Fruit fly (Drosophila melanogaster) whole organism, embryonic: ENCODE results near the gene Teh1.

Experiments
- Atf3 ChIP-seq: fragments of 200-800 bp; sonication (Bioruptor generic); optimal IDR thresholded peaks from 3 replicates; lab custom pipeline; 2016; ENCODE audit warnings: missing biosample characterization, missing genetic modification characterization
- Atf6 ChIP-seq: fragments of 200-800 bp; sonication (Bioruptor generic); IDR thresholded peaks from 2 replicates; pipeline ENCODE4 v1.3.6; 2022; ENCODE audit warnings: missing biosample characterization, missing genetic modification characterization
- Awh ChIP-seq: fragments of 200-800 bp; sonication (Bioruptor generic); IDR thresholded peaks from 2 replicates; pipeline ENCODE4, ENCODE4 v1.3.6; 2022; ENCODE audit warnings: missing biosample characterization, missing genetic modification characterization
- Blimp-1 ChIP-seq: fragments of 200-800 bp; sonication (Bioruptor generic); optimal IDR thresholded peaks from 3 replicates; lab custom pipeline; 2018; ENCODE audit warnings: missing biosample characterization, missing genetic modification characterization, mild to moderate bottlenecking, moderate library complexity, missing genetic modification reagents
- Bteb2 ChIP-seq: fragments of 200-800 bp; sonication (Bioruptor generic); optimal IDR thresholded peaks from 2 replicates; lab custom pipeline; 2016; ENCODE audit warnings: missing biosample characterization, missing genetic modification characterization
- CG13296 ChIP-seq: fragments of 200-800 bp; sonication (Bioruptor generic); optimal IDR thresholded peaks from 3 replicates; lab custom pipeline; 2018; ENCODE audit warnings: missing biosample characterization, mild to moderate bottlenecking, missing genetic modification characterization
- CG15269 ChIP-seq: fragments of 200-800 bp; sonication (Bioruptor generic); optimal IDR thresholded peaks from 2 replicates; lab custom pipeline; 2018; ENCODE audit warnings: missing biosample characterization, mild to moderate bottlenecking, missing genetic modification characterization, moderate library complexity
- CG15601 ChIP-seq: fragments of 200-800 bp; sonication (Bioruptor generic); optimal IDR thresholded peaks from 3 replicates; lab custom pipeline; 2019; ENCODE audit warnings: missing biosample characterization, mild to moderate bottlenecking, missing genetic modification characterization, moderate library complexity
- CG17328 ChIP-seq: fragments of 200-800 bp; sonication (Bioruptor generic); IDR thresholded peaks from 2 replicates; pipeline ENCODE4 v1.3.6; 2022; ENCODE audit warnings: missing biosample characterization, missing genetic modification characterization
- CG1792 ChIP-seq: fragments of 200-800 bp; sonication (Bioruptor generic); optimal IDR thresholded peaks from 2 replicates; lab custom pipeline; 2016; ENCODE audit warnings: missing biosample characterization, missing genetic modification characterization
- CoRest ChIP-seq: fragments of 200-800 bp; sonication (Bioruptor generic); optimal IDR thresholded peaks from 3 replicates; lab custom pipeline; 2018; ENCODE audit warnings: missing biosample characterization, mild to moderate bottlenecking, missing genetic modification characterization, moderate library complexity
- D ChIP-seq, 2 experiments: fragments of 200-800 bp in 1 of 2; fragments of >200 bp in 1 of 2; sonication (Bioruptor generic) in 1 of 2; optimal IDR thresholded peaks; 2 replicates in 1 of 2; 3 replicates in 1 of 2; lab custom pipeline; 2017; ENCODE audit warnings: mild to moderate bottlenecking in 1 of 2, missing biosample characterization in 1 of 2, missing genetic modification characterization in 1 of 2, missing genetic modification reagents in 1 of 2
- Ets65A ChIP-seq: fragments of 200-800 bp; sonication (Bioruptor generic); peaks from one replicate; lab custom pipeline; 2016; ENCODE audit warnings: missing biosample characterization, missing genetic modification characterization
- Hr39 ChIP-seq: fragments of >200 bp; optimal IDR thresholded peaks from 2 replicates; lab custom pipeline; 2017
- Lpt ChIP-seq: fragments of >200 bp; optimal IDR thresholded peaks from 2 replicates; lab custom pipeline; 2018; ENCODE audit warnings: missing biosample characterization, missing genetic modification characterization
- Med ChIP-seq: fragments of 200-800 bp; sonication (Bioruptor generic); peaks from one replicate; lab custom pipeline; 2016; ENCODE audit warnings: missing biosample characterization, missing genetic modification characterization, mild to moderate bottlenecking, inconsistent platforms, moderate library complexity
- Mrtf ChIP-seq: fragments of 200-800 bp; sonication (Bioruptor generic); IDR thresholded peaks from 3 replicates; pipeline ENCODE4 v1.3.6; 2022; ENCODE audit warnings: missing biosample characterization, missing genetic modification characterization
- Neu2 ChIP-seq: fragments of 200-800 bp; sonication (Bioruptor generic); optimal IDR thresholded peaks from 3 replicates; lab custom pipeline; 2016; ENCODE audit warnings: missing biosample characterization, missing genetic modification characterization, borderline replicate concordance
- Pdp1 ChIP-seq, 2 experiments: fragments of 200-800 bp; sonication (Bioruptor generic); optimal IDR thresholded peaks; 3 replicates each; lab custom pipeline; 2016; ENCODE audit warnings: missing biosample characterization in 2 of 2, missing genetic modification characterization in 2 of 2, mild to moderate bottlenecking in 1 of 2, moderate library complexity in 1 of 2
- Scr ChIP-seq: fragments of 200-800 bp; sonication (Bioruptor generic); IDR thresholded peaks from 2 replicates; pipeline ENCODE4 v1.3.6; 2022; ENCODE audit warnings: missing biosample characterization, missing genetic modification characterization; ENCODE audit not compliant: partially characterized antibody
- abd-A ChIP-seq: fragments of 200-800 bp; sonication (Bioruptor generic); optimal IDR thresholded peaks from 3 replicates; lab custom pipeline; 2019; ENCODE audit warnings: missing biosample characterization, mild to moderate bottlenecking, missing genetic modification characterization, moderate library complexity
- ash1 ChIP-seq: fragments of 200-800 bp; sonication (Bioruptor generic); optimal IDR thresholded peaks from 2 replicates; lab custom pipeline; 2018; ENCODE audit warnings: missing biosample characterization, mild to moderate bottlenecking, missing genetic modification characterization
- bowl ChIP-seq: fragments of 200-800 bp; sonication (Bioruptor generic); IDR thresholded peaks from 2 replicates; pipeline ENCODE4 v1.3.6; 2022; ENCODE audit warnings: missing biosample characterization, missing genetic modification characterization
- chinmo ChIP-seq: fragments of 200-800 bp; sonication (Bioruptor generic); IDR thresholded peaks from 4 replicates; pipeline ENCODE4 v1.3.6; 2022; ENCODE audit warnings: missing biosample characterization, missing genetic modification characterization; ENCODE audit not compliant: partially characterized antibody
- chn ChIP-seq: fragments of 200-800 bp; sonication (Bioruptor generic); optimal IDR thresholded peaks from 2 replicates; lab custom pipeline; 2016; ENCODE audit warnings: missing biosample characterization, missing genetic modification characterization
- ci ChIP-seq: fragments of 200-800 bp; sonication (Bioruptor generic); IDR thresholded peaks from 3 replicates; pipeline ENCODE4 v1.3.6; 2022; ENCODE audit warnings: missing biosample characterization, missing genetic modification characterization
- corto ChIP-seq: fragments of 200-800 bp; sonication (Bioruptor generic); optimal IDR thresholded peaks from 2 replicates; lab custom pipeline; 2016; ENCODE audit warnings: missing biosample characterization, mild to moderate bottlenecking, missing genetic modification characterization, moderate library complexity
- crol ChIP-seq: fragments of 200-800 bp; sonication (Bioruptor generic); IDR thresholded peaks from 2 replicates; pipeline ENCODE4 v1.3.6; 2022; ENCODE audit warnings: missing biosample characterization, missing genetic modification characterization
- disco-r ChIP-seq: fragments of 200-800 bp; sonication (Bioruptor generic); optimal IDR thresholded peaks from 2 replicates; lab custom pipeline; 2016; ENCODE audit warnings: missing biosample characterization, missing genetic modification characterization
- ems ChIP-seq: fragments of 200-800 bp; sonication (Bioruptor generic); optimal IDR thresholded peaks from 3 replicates; lab custom pipeline; 2016; ENCODE audit warnings: missing biosample characterization, missing genetic modification characterization
- grau ChIP-seq: fragments of 200-800 bp; optimal IDR thresholded peaks from 3 replicates; lab custom pipeline; 2019; ENCODE audit warnings: missing biosample characterization, mild to moderate bottlenecking, missing genetic modification characterization, moderate library complexity
- kni ChIP-seq: fragments of 200-800 bp; sonication (Bioruptor generic); optimal IDR thresholded peaks from 3 replicates; lab custom pipeline; 2017; ENCODE audit warnings: mild to moderate bottlenecking, missing biosample characterization, missing genetic modification reagents, missing genetic modification characterization
- maf-S ChIP-seq: fragments of 200-800 bp; sonication (Bioruptor generic); optimal IDR thresholded peaks from 2 replicates; lab custom pipeline; 2016; ENCODE audit warnings: missing biosample characterization, missing genetic modification characterization
- oc ChIP-seq: fragments of 200-800 bp; sonication (Bioruptor generic); optimal IDR thresholded peaks from 2 replicates; lab custom pipeline; 2018; ENCODE audit warnings: missing biosample characterization, mild to moderate bottlenecking, missing genetic modification characterization, moderate library complexity
- pros ChIP-seq: fragments of 200-800 bp; sonication (Bioruptor generic); optimal IDR thresholded peaks from 3 replicates; lab custom pipeline; 2019; ENCODE audit warnings: missing biosample characterization, mild to moderate bottlenecking, missing genetic modification characterization, moderate library complexity
- rib ChIP-seq: fragments of 200-800 bp; sonication (Bioruptor generic); IDR thresholded peaks from 2 replicates; pipeline ENCODE4 v1.3.6; 2022; ENCODE audit warnings: missing biosample characterization, missing genetic modification characterization
- sens ChIP-seq: fragments of 200-800 bp; sonication (Bioruptor generic); peaks from one replicate; lab custom pipeline; 2016; ENCODE audit warnings: missing biosample characterization, missing genetic modification characterization
- tup ChIP-seq: fragments of 200-800 bp; sonication (Bioruptor generic); optimal IDR thresholded peaks from 2 replicates; lab custom pipeline; 2016; ENCODE audit warnings: missing biosample characterization, mild to moderate bottlenecking, missing genetic modification characterization, moderate library complexity
- vnd ChIP-seq: fragments of 200-800 bp; sonication (Bioruptor generic); IDR thresholded peaks from 3 replicates; pipeline ENCODE4 v1.3.6; 2022; ENCODE audit warnings: missing biosample characterization, missing genetic modification characterization; ENCODE audit not compliant: partially characterized antibody
- vvl ChIP-seq: fragments of 200-800 bp; sonication (Bioruptor generic); IDR thresholded peaks from 2 replicates; pipeline ENCODE4 v1.3.6; 2022; ENCODE audit warnings: missing biosample characterization, missing genetic modification characterization
- zen2 ChIP-seq: fragments of 200-800 bp; sonication (Bioruptor generic); IDR thresholded peaks from 3 replicates; pipeline ENCODE4 v1.3.6; 2022; ENCODE audit warnings: missing biosample characterization, missing genetic modification characterization; ENCODE audit not compliant: partially characterized antibody
- zf30C ChIP-seq: fragments of 200-800 bp; sonication (Bioruptor generic); optimal IDR thresholded peaks from 3 replicates; lab custom pipeline; 2018; ENCODE audit warnings: missing biosample characterization, mild to moderate bottlenecking, missing genetic modification characterization

The Teh1 gene

DNA sequence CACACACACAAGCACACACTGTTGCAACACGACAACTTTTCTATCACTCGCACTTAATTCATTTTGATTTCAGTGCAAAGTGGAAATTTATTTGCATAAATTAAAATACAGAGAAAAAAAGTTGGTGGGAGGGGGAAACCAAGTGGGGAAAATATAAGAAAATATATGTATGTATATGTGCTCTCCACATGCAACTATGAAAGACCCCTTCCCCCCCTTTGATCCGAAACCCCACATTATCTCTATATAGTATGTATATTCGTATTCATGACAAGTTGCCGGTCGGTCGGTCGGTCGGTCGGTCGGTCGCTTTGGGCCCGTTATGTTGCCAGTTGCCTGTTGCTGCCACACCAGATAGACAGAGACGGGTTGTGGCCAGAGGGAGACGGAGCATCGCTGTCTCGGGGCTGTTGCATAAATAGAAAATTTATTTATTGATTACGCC, 38.1 kb upstream of the Teh1 start (continued):
- TF ChIP-seq tup = no peak
- no peak for TF ChIP-seq Neu2 (GFP tag; lab: Kevin White, UChicago)

DNA sequence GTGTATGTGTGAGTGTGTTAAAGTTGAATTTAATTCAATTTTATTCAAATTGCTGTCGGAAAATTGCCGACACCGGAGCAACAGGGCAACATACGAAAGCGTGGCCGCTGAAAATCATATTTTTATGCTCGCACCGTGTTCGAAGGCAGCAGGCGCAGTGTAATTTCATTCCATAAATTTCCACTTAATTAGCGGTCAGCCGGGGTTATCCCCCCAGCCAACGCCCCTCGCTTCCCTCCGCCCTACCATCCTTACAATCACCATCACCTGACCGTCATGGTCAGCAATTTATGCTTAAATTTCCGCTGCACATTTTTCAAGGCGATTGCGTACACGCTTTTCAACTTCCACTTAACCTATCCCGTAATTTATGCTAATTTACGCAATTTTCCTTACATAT, 36.8 kb upstream of the Teh1 start:
- TF ChIP-seq D (optimal IDR thresholded peaks at IDR 0.05; lab: Kevin White, UChicago) (no peak), D (GFP tag; optimal IDR thresholded peaks at IDR 0.05; lab: Kevin White, UChicago) (no peak), bowl (no peak), CG1792 (GFP tag; lab: Kevin White, UChicago) (no peak), Bteb2 (GFP tag; lab: Kevin White, UChicago) (no peak), crol (GFP tag; lab: Robert Waterston, UW) (peak; percentile 52), vvl (peak; percentile 73), maf-S (GFP tag; lab: Kevin White, UChicago) (no peak), Ets65A (GFP tag; lab: Kevin White, UChicago) (peak; percentile 20), Awh (GFP tag; lab: Robert Waterston, UW) (0 out of 2 replicates have a peak, but pooled peaks have one; percentile 27), CG17328 (GFP tag; lab: Robert Waterston, UW) (0 out of 2 replicates have a peak, but pooled peaks have one; percentile 1), Atf3 (GFP tag; lab: Kevin White, UChicago) (no peak), Scr (GFP tag; lab: Robert Waterston, UW) (no peak), pros (GFP tag; lab: Kevin White, UChicago) (no peak), ci (GFP tag; lab: Robert Waterston, UW) (0 out of 3 replicates have a peak, but pooled peaks have one; percentile 21), Mrtf (no peak)

DNA sequence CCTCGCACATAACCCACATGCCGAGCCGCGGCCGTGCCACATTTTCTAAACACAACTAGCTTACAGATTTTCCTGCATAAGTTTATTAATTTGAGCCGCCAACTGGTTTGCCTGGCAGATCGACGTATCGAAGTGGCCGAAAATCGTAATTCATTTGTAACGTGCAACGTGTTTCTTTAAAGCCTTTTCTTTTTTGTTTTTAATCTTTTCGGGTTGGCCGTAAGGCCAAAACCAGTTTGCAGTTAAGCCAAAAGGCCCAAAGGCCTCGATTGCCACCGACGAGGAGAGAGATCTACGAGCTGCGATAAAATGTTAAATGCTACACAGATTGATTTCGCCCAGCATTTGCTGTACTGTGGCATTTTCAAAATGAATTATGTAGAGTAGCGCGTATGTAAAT, 35.5 kb upstream of the Teh1 start:
- TF ChIP-seq ash1 (GFP tag; lab: Kevin White, UChicago) = no peak
- TF ChIP-seq CoRest (tag; lab: Kevin White, UChicago) = no peak
- peak; percentile 20 for TF ChIP-seq kni (GFP tag; lab: Kevin White, UChicago)
- no peak for TF ChIP-seq ems (GFP tag; lab: Kevin White, UChicago)
- TF ChIP-seq zen2 (GFP tag; lab: Robert Waterston, UW) = 0 out of 3 replicates have a peak, but pooled peaks have one; percentile 10
- TF ChIP-seq abd-A (tag; lab: Kevin White, UChicago) = peak; percentile 12
- peak; percentile 62 for TF ChIP-seq oc (tag; lab: Kevin White, UChicago)
- no peak for TF ChIP-seq Hr39
- peak; percentile 46 for TF ChIP-seq CG15269 (tag; lab: Kevin White, UChicago)
- TF ChIP-seq Atf6 = no peak
- TF ChIP-seq chinmo (GFP tag; lab: Robert Waterston, UW) = 0 out of 4 replicates have a peak, but pooled peaks have one; percentile 65
- TF ChIP-seq vvl = peak; percentile 44; the same call in 1 of the 2 replicates

DNA sequence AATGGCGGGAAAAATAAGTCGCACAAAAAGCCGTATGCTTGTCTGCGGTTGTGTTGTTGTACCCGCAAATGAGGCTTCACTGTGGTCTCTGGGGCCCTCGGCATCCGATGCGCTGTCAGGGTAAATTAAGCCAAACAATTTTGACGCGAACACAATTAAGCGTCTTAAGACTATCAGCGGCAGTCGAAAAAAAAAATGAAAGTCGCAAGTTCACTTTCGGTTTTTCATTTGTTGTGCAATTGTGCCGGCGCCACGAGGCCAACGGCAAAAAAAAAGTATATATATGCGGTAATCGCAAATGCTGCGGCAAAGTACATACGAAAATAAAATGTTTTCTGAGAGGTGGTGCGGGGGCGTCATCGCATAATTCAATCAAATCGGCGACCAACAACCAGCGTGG, 34.9 kb upstream of the Teh1 start:
- TF ChIP-seq Lpt (GFP tag; lab: Kevin White, UChicago) (no peak), vnd (GFP tag; lab: Robert Waterston, UW) (no peak), sens (GFP tag; lab: Kevin White, UChicago) (peak; percentile 65), zf30C (no peak), rib (GFP tag; lab: Robert Waterston, UW) (no peak), CG13296 (GFP tag; lab: Kevin White, UChicago) (no peak), grau (tag; lab: Kevin White, UChicago) (peak; percentile 41), Blimp-1 (GFP tag; lab: Kevin White, UChicago) (peak; percentile 67), oc (tag; lab: Kevin White, UChicago) (peak; percentile 1), disco-r (GFP tag; lab: Kevin White, UChicago) (no peak), Med (GFP tag; lab: Kevin White, UChicago) (peak; percentile 61), corto (GFP tag; lab: Kevin White, UChicago) (no peak), Pdp1 (GFP tag; optimal IDR thresholded peaks at IDR 0.05; lab: Kevin White, UChicago) (peak in 1 of 2 experiments; percentile 24), CG15601 (no peak), chn (GFP tag; lab: Kevin White, UChicago) (no peak)
